Fruit fly (Drosophila melanogaster): ENCODE results near the gene CG14422.

CG14422 gene

dm6 chrX:2914091-2914490, 29.1 kb upstream of the CG14422 start (continued):
- TF ChIP-seq CG15269 (tag; optimal IDR thresholded peaks at IDR 0.05) (peak; percentile 13), vvl (GFP tag; IDR thresholded peaks at IDR 0.05) (0 out of 2 replicates have a peak, but pooled peaks have one; percentile 11), D19A (tag; optimal IDR thresholded peaks at IDR 0.05) (no peak), CG11456 (GFP tag; IDR thresholded peaks at IDR 0.05) (0 out of 3 replicates have a peak, but pooled peaks have one; percentile 21), Fer2 (tag; optimal IDR thresholded peaks at IDR 0.05) (no peak)

DNA sequence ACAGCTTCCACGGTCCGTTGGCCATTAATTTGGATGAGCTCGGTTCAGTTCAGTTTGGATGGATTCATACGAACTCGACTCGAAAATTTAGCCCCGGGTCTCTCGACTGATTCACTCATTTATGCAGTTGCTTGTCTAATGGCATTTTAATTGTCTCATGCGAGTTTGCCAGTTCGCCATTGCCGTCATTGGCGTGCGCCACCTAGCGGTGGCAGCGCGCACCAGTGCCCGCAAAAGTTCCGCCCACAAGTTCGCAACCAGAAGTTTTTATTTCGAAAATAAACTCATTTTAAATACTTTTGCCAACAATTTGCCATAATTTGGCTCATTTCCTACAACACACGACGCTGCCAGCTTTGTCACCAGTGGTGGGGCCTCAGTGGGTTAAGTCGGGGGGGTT, 28.1 kb upstream of the CG14422 start:
- TF ChIP-seq NC2β (GFP tag; optimal IDR thresholded peaks at IDR 0.05) (no peak), br (optimal IDR thresholded peaks at IDR 0.05) (no peak), gcm2 (GFP tag; optimal IDR thresholded peaks at IDR 0.05) (no peak), CG11247 (GFP tag; IDR thresholded peaks at IDR 0.05) (0 out of 2 replicates have a peak, but pooled peaks have one; percentile 10), CTCF (GFP tag; optimal IDR thresholded peaks at IDR 0.05) (peak; percentile 77), ewg (GFP tag; optimal IDR thresholded peaks at IDR 0.05) (no peak)

- TF ChIP-seq CG32772 (GFP tag; IDR thresholded peaks at IDR 0.05) (0 out of 2 replicates have a peak, but pooled peaks have one; percentile 33), Ets65A (GFP tag) (no peak), sqz (GFP tag; optimal IDR thresholded peaks at IDR 0.05) (peak; percentile 59), Hr78 (GFP tag; optimal IDR thresholded peaks at IDR 0.05) (no peak), klu (GFP tag; IDR thresholded peaks at IDR 0.05) (peak; percentile 74), crol (GFP tag; IDR thresholded peaks at IDR 0.05) (peak; percentile 83), CG6175 (GFP tag; IDR thresholded peaks at IDR 0.05) (peak; percentile 71; the same call in 2 of the 3 replicates), slbo (GFP tag; IDR thresholded peaks at IDR 0.05) (peak; percentile 23; the same call in 1 of the 2 replicates), vvl (GFP tag; IDR thresholded peaks at IDR 0.05) (0 out of 2 replicates have a peak, but pooled peaks have one; percentile 27), CG13894 (tag; optimal IDR thresholded peaks at IDR 0.05) (peak; percentile 36), ttk (GFP tag; IDR thresholded peaks at IDR 0.05) (peak; percentile 42; the same call in 1 of the 2 replicates), CG32532 (GFP tag; IDR thresholded peaks at IDR 0.05) (0 out of 2 replicates have a peak, but pooled peaks have one; percentile 25), CG15601 (tag; optimal IDR thresholded peaks at IDR 0.05) (no peak), sd (tag; optimal IDR thresholded peaks at IDR 0.05) (peak; percentile 46)
Observed at dm6 chrX:2918551-2918950, 24.6 kb upstream of the CG14422 start.

dm6 chrX:2919742-2920141, 23.4 kb upstream of the CG14422 start, which contains the start of gene CG3588:
TSS of gene CG3588 (plus strand) at chrX:2919770.
- TF ChIP-seq so (GFP tag; IDR thresholded peaks at IDR 0.05) (no peak), her (GFP tag; optimal IDR thresholded peaks at IDR 0.05) (peak; percentile 85), BEAF-32 (GFP tag; optimal IDR thresholded peaks at IDR 0.05) (no peak), bowl (GFP tag; IDR thresholded peaks at IDR 0.05) (0 out of 2 replicates have a peak, but pooled peaks have one; percentile 32), CG11247 (GFP tag; IDR thresholded peaks at IDR 0.05) (peak; percentile 77), Hand (GFP tag; optimal IDR thresholded peaks at IDR 0.05) (peak; percentile 29), Blimp-1 (GFP tag; optimal IDR thresholded peaks at IDR 0.05) (peak; percentile 46), HLH54F (GFP tag; optimal IDR thresholded peaks at IDR 0.05) (peak; percentile 74), Hmx (GFP tag; optimal IDR thresholded peaks at IDR 0.05) (no peak), MESR4 (GFP tag; optimal IDR thresholded peaks at IDR 0.05) (no peak), CG34224 (GFP tag; IDR thresholded peaks at IDR 0.05; ENCODE audit: partially characterized antibody) (no peak), Jarid2 (GFP tag; optimal IDR thresholded peaks at IDR 0.05) (peak; percentile 28), Dbx (GFP tag; IDR thresholded peaks at IDR 0.05) (peak; percentile 87), pum (GFP tag; optimal IDR thresholded peaks at IDR 0.05) (no peak), cg (GFP tag; optimal IDR thresholded peaks at IDR 0.05) (no peak), Dip2 (GFP tag; IDR thresholded peaks at IDR 0.05) (no peak), ac (GFP tag; optimal IDR thresholded peaks at IDR 0.05) (no peak), CG14014 (GFP tag; IDR thresholded peaks at IDR 0.05) (peak; percentile 88), Taf1 (GFP tag; IDR thresholded peaks at IDR 0.05) (peak; percentile 79), CG32767 (GFP tag; IDR thresholded peaks at IDR 0.05) (peak; percentile 63), nau (GFP tag; optimal IDR thresholded peaks at IDR 0.05) (peak; percentile 41), CG13287 (GFP tag; IDR thresholded peaks at IDR 0.05; ENCODE audit: partially characterized antibody) (no peak), CG17802 (tag; optimal IDR thresholded peaks at IDR 0.05) (peak; percentile 11), maf-S (GFP tag; optimal IDR thresholded peaks at IDR 0.05) (peak; percentile 58), Bteb2 (GFP tag; optimal IDR thresholded peaks at IDR 0.05) (peak; percentile 80)

Data from whole organism, embryonic.